Fruit fly (Drosophila melanogaster): ENCODE measurements around the gene CG42714.

The CG42714 gene

DNA sequence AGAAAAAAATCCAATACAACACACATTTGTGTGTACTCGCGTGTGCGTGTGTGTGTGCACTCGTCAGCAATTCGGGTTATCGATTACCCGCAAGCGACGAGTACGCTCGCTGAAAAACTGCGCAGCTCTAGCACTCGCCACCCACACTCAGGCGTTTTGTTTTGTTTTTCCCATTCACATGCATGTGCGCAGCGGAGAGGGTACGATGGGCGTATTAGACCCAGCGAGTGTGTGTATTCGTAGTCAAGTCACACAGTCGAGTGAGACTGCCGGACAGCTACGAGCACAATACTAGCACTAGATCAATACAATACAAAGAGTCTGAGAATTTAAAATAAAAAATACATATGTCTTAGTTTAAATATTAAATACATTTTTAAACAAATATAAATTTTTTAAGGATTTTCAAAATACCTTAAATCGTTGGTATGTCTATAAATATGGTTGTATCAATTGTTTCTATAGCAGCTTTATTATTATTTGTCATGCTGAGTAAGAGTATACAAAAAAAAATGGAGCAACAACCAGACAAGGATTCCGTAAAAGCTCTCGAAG, 48.9 kb downstream of the CG42714 start, which contains the start of the genes D19B and CG43293:
D19B (minus strand) TSS at position 37 of the 555 bp plus-strand sequence.
CG43293 (plus strand) TSS at position 306 of the 555 bp plus-strand sequence.
- TF ChIP-seq CG14655 (GFP tag; optimal IDR thresholded peaks at IDR 0.05) (peak; percentile 88), CG15710 (tag; optimal IDR thresholded peaks at IDR 0.05) (peak; percentile 81), D1 (tag; optimal IDR thresholded peaks at IDR 0.05) (no peak), CG17806 (tag; optimal IDR thresholded peaks at IDR 0.05) (peak; percentile 82), CG34367 (tag; optimal IDR thresholded peaks at IDR 0.05) (peak; percentile 81), Pif1B (GFP tag; optimal IDR thresholded peaks at IDR 0.05) (peak; percentile 93), CG8301 (tag; optimal IDR thresholded peaks at IDR 0.05) (peak; percentile 80), CG9948 (tag; optimal IDR thresholded peaks at IDR 0.05) (peak; percentile 81), CG12605 (GFP tag; IDR thresholded peaks at IDR 0.05) (peak; percentile 91), CG32121 (GFP tag; IDR thresholded peaks at IDR 0.05) (peak; percentile 92), CG10348 (GFP tag; IDR thresholded peaks at IDR 0.05) (peak; percentile 36; the same call in 1 of the 2 replicates), gl (tag; optimal IDR thresholded peaks at IDR 0.05) (peak; percentile 76), CG8159 (tag; optimal IDR thresholded peaks at IDR 0.05) (peak; percentile 82), CG4496 (GFP tag; IDR thresholded peaks at IDR 0.05) (peak; percentile 92), fd96Ca (GFP tag; IDR thresholded peaks at IDR 0.05) (peak; percentile 92), Pif1A (GFP tag; optimal IDR thresholded peaks at IDR 0.05) (no peak), rn (GFP tag; IDR thresholded peaks at IDR 0.05) (peak; percentile 86), CG13204 (GFP tag; optimal IDR thresholded peaks at IDR 0.05) (no peak), EcR (GFP tag; optimal IDR thresholded peaks at IDR 0.05) (no peak), Ets98B (GFP tag; IDR thresholded peaks at IDR 0.05) (peak; percentile 94), Snoo (tag; optimal IDR thresholded peaks at IDR 0.05) (peak; percentile 84)
